Worm (Caenorhabditis elegans): ENCODE results near the gene pat-12.

Gene pat-12

DNA sequence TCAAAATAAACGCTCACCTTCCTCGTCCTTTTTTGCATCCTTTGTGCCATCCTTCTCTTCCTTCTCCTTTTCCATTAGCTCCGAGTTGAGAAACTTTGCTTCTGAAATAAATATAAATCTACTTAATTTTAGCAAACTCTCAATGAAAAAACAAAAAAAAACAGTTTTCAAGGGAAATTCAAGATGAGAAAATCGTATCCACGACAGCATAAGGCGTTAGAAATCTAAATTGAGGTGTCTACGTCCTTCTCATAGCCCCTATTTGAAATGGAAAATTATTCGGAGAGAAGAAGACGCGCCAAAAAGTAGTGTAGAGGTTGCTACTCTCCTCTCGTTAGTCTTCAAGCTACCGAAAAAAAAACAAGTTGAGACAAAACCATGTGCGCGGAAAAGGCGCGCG, at the start of gene pat-12:
Gene pat-12, minus strand, starts transcription at position 101 of the 400 bp plus-strand sequence.
- TF ChIP-seq hmg-4 (GFP tag; optimal IDR thresholded peaks at IDR 0.05) (no peak), ceh-13 (GFP tag; optimal IDR thresholded peaks at IDR 0.05) (no peak), flt-1 (GFP tag; IDR thresholded peaks at IDR 0.05) (no peak), hnd-1 (tag; optimal IDR thresholded peaks at IDR 0.05) (no peak), pes-1 (GFP tag; IDR thresholded peaks at IDR 0.05) (no peak), aly-1 (tag; optimal IDR thresholded peaks at IDR 0.05) (no peak), B0310.2 (tag; optimal IDR thresholded peaks at IDR 0.05) (no peak)

ce11 chrIII:797507-797906, 45.3 kb upstream of the pat-12 start:
- TF ChIP-seq ceh-36 (tag; optimal IDR thresholded peaks at IDR 0.05) (no peak), tbx-37 (GFP tag; conservative IDR thresholded peaks at IDR 0.05) (no peak), hmg-4 (GFP tag; optimal IDR thresholded peaks at IDR 0.05) (no peak), sea-1 (GFP tag; conservative IDR thresholded peaks at IDR 0.05) (no peak), hmbx-1 (tag; optimal IDR thresholded peaks at IDR 0.05) (no peak), scrt-1 (GFP tag; IDR thresholded peaks at IDR 0.05) (no peak), flt-1 (GFP tag; IDR thresholded peaks at IDR 0.05) (no peak), tra-4 (tag; optimal IDR thresholded peaks at IDR 0.05) (no peak), F13C5.2 (tag; optimal IDR thresholded peaks at IDR 0.05) (no peak), ets-7 (tag; optimal IDR thresholded peaks at IDR 0.05) (no peak), ceh-13 (GFP tag; optimal IDR thresholded peaks at IDR 0.05) (no peak), tbx-11 (GFP tag; IDR thresholded peaks at IDR 0.05) (no peak), pes-1 (GFP tag; IDR thresholded peaks at IDR 0.05) (no peak), B0310.2 (tag; optimal IDR thresholded peaks at IDR 0.05) (no peak), ama-1 (optimal IDR thresholded peaks at IDR 0.05) (no peak)

ce11 chrIII:794984-795596, 42.9 kb upstream of the pat-12 start, which contains the start of gene trpp-11:
Gene trpp-11, plus strand, starts transcription at chrIII:795136.
- TF ChIP-seq tbx-37 (GFP tag; conservative IDR thresholded peaks at IDR 0.05) (no peak), ceh-13 (GFP tag; optimal IDR thresholded peaks at IDR 0.05) (no peak), tra-4 (tag; optimal IDR thresholded peaks at IDR 0.05) (no peak), B0310.2 (tag; optimal IDR thresholded peaks at IDR 0.05) (no peak), flt-1 (GFP tag; IDR thresholded peaks at IDR 0.05) (no peak), ets-7 (tag; optimal IDR thresholded peaks at IDR 0.05) (no peak), hnd-1 (tag; optimal IDR thresholded peaks at IDR 0.05) (no peak), sea-1 (GFP tag; conservative IDR thresholded peaks at IDR 0.05) (no peak), aly-1 (tag; optimal IDR thresholded peaks at IDR 0.05) (no peak), ceh-36 (tag; optimal IDR thresholded peaks at IDR 0.05) (no peak), scrt-1 (GFP tag; IDR thresholded peaks at IDR 0.05) (no peak), pes-1 (GFP tag; IDR thresholded peaks at IDR 0.05) (no peak), hmbx-1 (tag; optimal IDR thresholded peaks at IDR 0.05) (no peak), tbx-11 (GFP tag; IDR thresholded peaks at IDR 0.05) (no peak), ama-1 (optimal IDR thresholded peaks at IDR 0.05) (no peak), hmg-4 (GFP tag; optimal IDR thresholded peaks at IDR 0.05) (no peak), F13C5.2 (tag; optimal IDR thresholded peaks at IDR 0.05) (no peak)

- TF ChIP-seq ets-7 (tag; optimal IDR thresholded peaks at IDR 0.05) (no peak), B0310.2 (tag; optimal IDR thresholded peaks at IDR 0.05) (no peak), F13C5.2 (tag; optimal IDR thresholded peaks at IDR 0.05) (no peak)
Observed at ce11 chrIII:794000-794399, 41.8 kb upstream of the pat-12 start, which contains the start of gene rps-29. Gene rps-29, plus strand, starts transcription at chrIII:794300.

ce11 chrIII:793595-793994, 41.4 kb upstream of the pat-12 start, which contains the start of gene snt-2:
Gene snt-2, minus strand, starts transcription at chrIII:793733.
- TF ChIP-seq scrt-1 (GFP tag; IDR thresholded peaks at IDR 0.05) (no peak), hmg-4 (GFP tag; optimal IDR thresholded peaks at IDR 0.05) (peak; percentile 12), F13C5.2 (tag; optimal IDR thresholded peaks at IDR 0.05) (peak; percentile 6)

DNA sequence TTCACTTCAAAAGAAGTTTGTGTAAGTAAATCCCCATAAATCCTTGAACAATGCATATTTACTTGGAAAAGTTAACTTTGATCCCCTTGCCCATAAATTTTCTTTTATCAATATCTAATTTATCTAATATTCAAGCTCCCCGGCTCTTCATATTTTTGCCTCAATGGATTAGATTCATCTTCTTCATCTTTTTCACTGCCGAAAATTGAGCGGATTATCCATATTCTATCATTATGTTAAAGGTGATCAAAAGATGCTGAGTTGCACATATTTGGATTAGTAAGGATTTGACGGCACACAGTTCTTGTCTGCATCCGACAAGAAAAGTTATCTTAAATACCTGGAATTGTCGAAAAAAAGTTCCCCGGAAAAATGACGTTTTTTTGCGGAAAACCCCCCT, 38.4 kb upstream of the pat-12 start:
- no peak for TF ChIP-seq F13C5.2 (tag; optimal IDR thresholded peaks at IDR 0.05)
- no peak for TF ChIP-seq B0310.2 (tag; optimal IDR thresholded peaks at IDR 0.05)
- no peak for TF ChIP-seq pes-1 (GFP tag; IDR thresholded peaks at IDR 0.05)
- no peak for TF ChIP-seq tra-4 (tag; optimal IDR thresholded peaks at IDR 0.05)
- no peak for TF ChIP-seq tbx-37 (GFP tag; conservative IDR thresholded peaks at IDR 0.05)
- no peak for TF ChIP-seq sea-1 (GFP tag; conservative IDR thresholded peaks at IDR 0.05)
- TF ChIP-seq ceh-13 (GFP tag; optimal IDR thresholded peaks at IDR 0.05), result no peak
- TF ChIP-seq hnd-1 (tag; optimal IDR thresholded peaks at IDR 0.05), result no peak
- no peak for TF ChIP-seq flt-1 (GFP tag; IDR thresholded peaks at IDR 0.05)
- TF ChIP-seq ama-1 (optimal IDR thresholded peaks at IDR 0.05), result no peak
- no peak for TF ChIP-seq ets-7 (tag; optimal IDR thresholded peaks at IDR 0.05)
- no peak for TF ChIP-seq aly-1 (tag; optimal IDR thresholded peaks at IDR 0.05)

DNA sequence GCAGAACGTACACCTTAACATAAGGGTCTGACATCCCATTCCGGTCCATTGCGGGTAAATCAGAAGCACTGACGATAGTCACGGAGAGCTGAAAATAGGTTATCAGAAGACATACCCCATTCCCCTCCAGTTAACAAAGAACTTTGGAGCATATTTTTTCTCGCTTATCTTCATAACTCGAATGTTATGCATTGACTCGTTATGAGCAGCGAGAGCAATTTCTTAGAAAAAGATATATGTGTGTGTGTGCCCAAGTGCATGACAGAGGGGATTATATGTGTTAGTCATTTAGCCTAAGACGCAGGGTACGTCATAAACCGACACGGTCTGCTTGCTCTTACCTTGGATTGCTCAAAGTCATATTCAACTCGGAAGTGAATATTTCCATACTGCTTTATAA, 37.4 kb upstream of the pat-12 start:
- TF ChIP-seq flt-1 (GFP tag; IDR thresholded peaks at IDR 0.05) (no peak), ceh-36 (tag; optimal IDR thresholded peaks at IDR 0.05) (no peak), hnd-1 (tag; optimal IDR thresholded peaks at IDR 0.05) (no peak), pes-1 (GFP tag; IDR thresholded peaks at IDR 0.05) (no peak), hmg-4 (GFP tag; optimal IDR thresholded peaks at IDR 0.05) (no peak)

DNA sequence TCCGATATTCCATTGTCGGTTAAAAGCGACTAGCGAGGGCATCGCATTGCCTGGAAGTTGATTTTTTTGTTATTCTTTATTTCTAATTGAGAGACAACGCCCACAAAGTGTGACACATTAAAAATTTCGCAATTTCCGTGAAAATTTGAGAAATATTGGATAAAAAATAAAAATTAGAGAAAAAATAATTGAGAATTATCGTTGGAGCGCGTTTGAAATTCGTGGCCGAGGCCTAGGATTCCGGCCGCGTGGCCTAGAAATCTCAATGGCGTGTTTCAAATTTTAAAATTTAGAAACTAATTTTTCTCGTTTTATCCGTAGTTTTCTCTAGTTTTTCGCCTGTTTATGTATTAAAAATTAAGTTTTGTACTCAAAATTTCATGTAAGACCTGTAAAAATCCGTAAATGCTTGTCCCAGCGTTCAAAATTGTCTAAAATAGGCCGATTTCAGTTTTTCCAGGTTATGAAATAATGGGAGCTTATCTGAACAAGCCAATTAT, 31.1 kb upstream of the pat-12 start, which contains the start of the genes dagl-2 and ppm-1.G:
Gene dagl-2, minus strand, starts transcription at position 52 of the 500 bp plus-strand sequence.
Gene ppm-1.G, plus strand, starts transcription at position 450 of the 500 bp plus-strand sequence.
- peak; percentile 64; the same call in 1 of the 2 replicates for TF ChIP-seq pes-1 (GFP tag; IDR thresholded peaks at IDR 0.05)
- TF ChIP-seq hmbx-1 (tag; optimal IDR thresholded peaks at IDR 0.05), result no peak
- TF ChIP-seq hmg-4 (GFP tag; optimal IDR thresholded peaks at IDR 0.05), result no peak
- no peak for TF ChIP-seq ceh-13 (GFP tag; optimal IDR thresholded peaks at IDR 0.05)
- peak; percentile 33 for TF ChIP-seq F13C5.2 (tag; optimal IDR thresholded peaks at IDR 0.05)
- no peak for TF ChIP-seq B0310.2 (tag; optimal IDR thresholded peaks at IDR 0.05)
- TF ChIP-seq tbx-37 (GFP tag; conservative IDR thresholded peaks at IDR 0.05), result peak; percentile 48; the same call in 1 of the 2 replicates
